Worm (Caenorhabditis elegans) whole organism, L4 larva: ENCODE data around the gene srx-60.

Experiments
- F26F4.8 ChIP-seq: fragments of 200-800 bp; sonication (Bioruptor generic); conservative IDR thresholded peaks from 2 replicates; pipeline ENCODE4 v1.3.6; 2022; ENCODE audit warnings: missing genetic modification characterization, missing compliant biosample characterization
- R02D3.7 ChIP-seq: fragments of 150-350 bp; sonication (generic microtip); optimal IDR thresholded peaks from 3 replicates; lab custom pipeline; 2014; ENCODE audit warnings: missing biosample characterization, missing genetic modification characterization
- aly-2 ChIP-seq: sonication (generic microtip); optimal IDR thresholded peaks from 2 replicates; lab custom pipeline; 2018; ENCODE audit warnings: missing biosample characterization, missing genetic modification characterization
- dve-1 ChIP-seq: sonication (generic microtip); optimal IDR thresholded peaks from 2 replicates; lab custom pipeline; 2017; ENCODE audit warnings: antibody characterized with exemption, mild to moderate bottlenecking, missing genetic modification characterization, missing compliant biosample characterization; ENCODE audit not compliant: insufficient read depth
- hmg-1.1 ChIP-seq: fragments of 200-800 bp; sonication (Bioruptor generic); IDR thresholded peaks from 2 replicates; pipeline ENCODE4 v1.3.6; 2022; ENCODE audit warnings: missing genetic modification reagents, missing genetic modification characterization, missing compliant biosample characterization
- lsy-2 ChIP-seq, 2 experiments: fragments of 150-350 bp in 1 of 2; sonication (generic microtip) in 1 of 2; optimal IDR thresholded peaks; 2 replicates each; lab custom pipeline; 2014 to 2017; ENCODE audit warnings: missing biosample characterization in 2 of 2, missing genetic modification characterization in 2 of 2
- nhr-76 ChIP-seq: fragments of 150-350 bp; optimal IDR thresholded peaks from 2 replicates; lab custom pipeline; 2014; ENCODE audit warnings: missing biosample characterization, missing genetic modification characterization
- skn-1 ChIP-seq: fragments of 150-350 bp; optimal IDR thresholded peaks from 2 replicates; lab custom pipeline; 2014; ENCODE audit warnings: missing biosample characterization, missing genetic modification characterization
- spr-1 ChIP-seq: sonication (generic microtip); optimal IDR thresholded peaks from 2 replicates; lab custom pipeline; 2016; ENCODE audit warnings: mild to moderate bottlenecking, missing genetic modification characterization, missing compliant biosample characterization
- tra-1 ChIP-seq: fragments of 200-800 bp; sonication (Bioruptor generic); IDR thresholded peaks from 2 replicates; pipeline ENCODE4 v1.3.6; 2022; ENCODE audit warnings: missing genetic modification reagents, missing genetic modification characterization, missing compliant biosample characterization
- zfp-2 ChIP-seq: sonication (generic microtip); optimal IDR thresholded peaks from 2 replicates; lab custom pipeline; 2016; ENCODE audit warnings: mild to moderate bottlenecking, missing genetic modification characterization, missing compliant biosample characterization

ce11 chrV:7408520-7408919, 7.8 kb downstream of the srx-60 start, which contains the start of gene srt-6:
- TF ChIP-seq spr-1 (tag; lab: Kevin White, UChicago) (no peak), lsy-2 (tag; optimal IDR thresholded peaks at IDR 0.05; lab: Kevin White, UChicago) (no peak), hmg-1.1 (GFP tag; lab: Robert Waterston, UW) (no peak), tra-1 (GFP tag; lab: Robert Waterston, UW) (no peak), R02D3.7 (tag; lab: Kevin White, UChicago) (no peak), aly-2 (tag; lab: Kevin White, UChicago) (no peak), dve-1 (tag; lab: Kevin White, UChicago) (no peak), skn-1 (tag; lab: Kevin White, UChicago) (no peak), nhr-76 (tag; lab: Kevin White, UChicago) (no peak), zfp-2 (tag; lab: Kevin White, UChicago) (no peak), F26F4.8 (GFP tag; lab: Robert Waterston, UW) (no peak)
